Fruit fly (Drosophila melanogaster): Measurements from ENCODE around the gene blot.

dm6 chr3L:17420610-17421194 lies 612 bp downstream of the blot start:
- TF ChIP-seq CG8478 (optimal IDR thresholded peaks at IDR 0.05) = no peak
- TF ChIP-seq CTCF (optimal IDR thresholded peaks at IDR 0.05) = no peak

Data from S2 (cell line).